Fruit fly (Drosophila melanogaster) whole organism, embryonic: Measurements from ENCODE around the gene CG1494.
A peak's percentile ranks its signal among the peaks of the same experiment; 100 is the strongest.

ENCODE experiments used
- Blimp-1 ChIP-seq: fragments of 200-800 bp; sonication (Bioruptor generic); optimal IDR thresholded peaks from 3 replicates; lab custom pipeline; 2018; ENCODE audit warnings: missing biosample characterization, missing genetic modification characterization, mild to moderate bottlenecking, moderate library complexity, missing genetic modification reagents
- CG14667 ChIP-seq: fragments of 200-800 bp; sonication (Bioruptor generic); IDR thresholded peaks from 2 replicates; pipeline ENCODE4 v1.3.6; 2022; ENCODE audit warnings: missing biosample characterization, missing genetic modification characterization
- CG14860 ChIP-seq: fragments of 200-800 bp; sonication (Bioruptor generic); IDR thresholded peaks from 3 replicates; pipeline ENCODE4 v1.3.6; 2022; ENCODE audit warnings: missing biosample characterization, missing genetic modification characterization; ENCODE audit not compliant: partially characterized antibody
- CG15514 ChIP-seq: fragments of 200-800 bp; sonication (Bioruptor generic); optimal IDR thresholded peaks from 3 replicates; lab custom pipeline; 2017; ENCODE audit warnings: missing biosample characterization, missing genetic modification characterization, mild to moderate bottlenecking, moderate library complexity, missing genetic modification reagents
- CG16813 ChIP-seq: fragments of 200-800 bp; sonication (Bioruptor generic); IDR thresholded peaks from 3 replicates; pipeline ENCODE4 v1.3.6; 2022; ENCODE audit warnings: missing biosample characterization, missing genetic modification characterization; ENCODE audit not compliant: partially characterized antibody
- CG18619 ChIP-seq: fragments of 200-800 bp; sonication (Bioruptor generic); optimal IDR thresholded peaks from 3 replicates; lab custom pipeline; 2017; ENCODE audit warnings: missing biosample characterization, mild to moderate bottlenecking, missing genetic modification characterization
- CG18764 ChIP-seq: fragments of 200-800 bp; sonication (Bioruptor generic); optimal IDR thresholded peaks from 3 replicates; lab custom pipeline; 2016; ENCODE audit warnings: missing biosample characterization, missing genetic modification characterization
- CG2202 ChIP-seq: fragments of 200-800 bp; sonication (Bioruptor generic); optimal IDR thresholded peaks from 2 replicates; lab custom pipeline; 2018; ENCODE audit warnings: missing biosample characterization, mild to moderate bottlenecking, missing genetic modification characterization
- CG2712 ChIP-seq: fragments of 200-800 bp; optimal IDR thresholded peaks from 3 replicates; lab custom pipeline; 2019; ENCODE audit warnings: missing biosample characterization, mild to moderate bottlenecking, missing genetic modification characterization, moderate library complexity
- CG42726 ChIP-seq: fragments of 200-800 bp; sonication (Bioruptor generic); IDR thresholded peaks from 2 replicates; pipeline ENCODE4 v1.3.6; 2022; ENCODE audit warnings: missing biosample characterization, missing genetic modification characterization; ENCODE audit not compliant: partially characterized antibody
- CG6654 ChIP-seq: fragments of 200-800 bp; sonication (Bioruptor generic); optimal IDR thresholded peaks from 2 replicates; lab custom pipeline; 2017; ENCODE audit warnings: missing biosample characterization, mild to moderate bottlenecking, missing genetic modification characterization
- CG6765 ChIP-seq: fragments of 200-800 bp; sonication (Bioruptor generic); optimal IDR thresholded peaks from 3 replicates; lab custom pipeline; 2017; ENCODE audit warnings: missing biosample characterization, mild to moderate bottlenecking, missing genetic modification characterization
- CG7928 ChIP-seq: fragments of 200-800 bp; sonication (Bioruptor generic); optimal IDR thresholded peaks from 2 replicates; lab custom pipeline; 2017; ENCODE audit warnings: missing biosample characterization, mild to moderate bottlenecking, missing genetic modification characterization
- CG8281 ChIP-seq: fragments of 200-800 bp; sonication (Bioruptor generic); optimal IDR thresholded peaks from 2 replicates; lab custom pipeline; 2018; ENCODE audit warnings: missing biosample characterization, mild to moderate bottlenecking, missing genetic modification characterization, moderate library complexity
- CG8924 ChIP-seq: fragments of 200-800 bp; optimal IDR thresholded peaks from 3 replicates; lab custom pipeline; 2019; ENCODE audit warnings: missing biosample characterization, mild to moderate bottlenecking, missing genetic modification characterization, moderate library complexity
- CG9215 ChIP-seq: fragments of 200-800 bp; sonication (Bioruptor generic); IDR thresholded peaks from 2 replicates; pipeline ENCODE4 v1.3.6; 2022; ENCODE audit warnings: missing biosample characterization, missing genetic modification characterization
- CG9609 ChIP-seq: fragments of 200-800 bp; sonication (Bioruptor generic); optimal IDR thresholded peaks from 3 replicates; lab custom pipeline; 2016; ENCODE audit warnings: missing biosample characterization, missing genetic modification characterization
- CHES-1-like ChIP-seq: fragments of 200-800 bp; sonication (Bioruptor generic); optimal IDR thresholded peaks from 2 replicates; lab custom pipeline; 2016; ENCODE audit warnings: missing biosample characterization, missing genetic modification characterization
- Camta ChIP-seq: fragments of 200-800 bp; sonication (Bioruptor generic); optimal IDR thresholded peaks from 2 replicates; lab custom pipeline; 2016; ENCODE audit warnings: missing biosample characterization, missing genetic modification characterization
- Dek ChIP-seq: fragments of 200-800 bp; sonication (Bioruptor generic); optimal IDR thresholded peaks from 3 replicates; lab custom pipeline; 2019; ENCODE audit warnings: missing biosample characterization, mild to moderate bottlenecking, missing genetic modification characterization, moderate library complexity
- Dp ChIP-seq: fragments of 200-800 bp; sonication (Bioruptor generic); optimal IDR thresholded peaks from 2 replicates; lab custom pipeline; 2018; ENCODE audit warnings: missing biosample characterization, mild to moderate bottlenecking, missing genetic modification characterization, moderate library complexity
- HLH3B ChIP-seq: fragments of 200-800 bp; sonication (Bioruptor generic); IDR thresholded peaks from 2 replicates; pipeline ENCODE4 v1.3.6; 2022; ENCODE audit warnings: missing biosample characterization, missing genetic modification characterization
- Lhr ChIP-seq: fragments of 200-800 bp; sonication (Bioruptor generic); optimal IDR thresholded peaks from 3 replicates; lab custom pipeline; 2017; ENCODE audit warnings: mild to moderate bottlenecking, missing biosample characterization, missing genetic modification reagents, missing genetic modification characterization
- Opbp ChIP-seq: fragments of 200-800 bp; sonication (Bioruptor generic); IDR thresholded peaks from 3 replicates; pipeline ENCODE4 v1.3.6; 2022; ENCODE audit warnings: missing biosample characterization, missing genetic modification characterization; ENCODE audit not compliant: partially characterized antibody
- Ravus ChIP-seq: fragments of 200-800 bp; sonication (Bioruptor generic); IDR thresholded peaks from 2 replicates; pipeline ENCODE4 v1.3.6; 2022; ENCODE audit warnings: missing biosample characterization, missing genetic modification characterization
- Rx ChIP-seq: fragments of 200-800 bp; sonication (Bioruptor generic); IDR thresholded peaks from 2 replicates; pipeline ENCODE4 v1.3.6; 2022; ENCODE audit warnings: missing biosample characterization, missing genetic modification characterization
- Xrp1 ChIP-seq: fragments of 200-800 bp; sonication (Bioruptor generic); IDR thresholded peaks from 2 replicates; pipeline ENCODE4 v1.3.6; 2022; ENCODE audit warnings: missing biosample characterization, missing genetic modification characterization
- ash1 ChIP-seq: fragments of 200-800 bp; sonication (Bioruptor generic); optimal IDR thresholded peaks from 2 replicates; lab custom pipeline; 2018; ENCODE audit warnings: missing biosample characterization, mild to moderate bottlenecking, missing genetic modification characterization
- dm ChIP-seq: fragments of 200-800 bp; sonication (Bioruptor generic); optimal IDR thresholded peaks from 3 replicates; lab custom pipeline; 2016; ENCODE audit warnings: missing biosample characterization, missing genetic modification characterization
- ems ChIP-seq: fragments of 200-800 bp; sonication (Bioruptor generic); optimal IDR thresholded peaks from 3 replicates; lab custom pipeline; 2016; ENCODE audit warnings: missing biosample characterization, missing genetic modification characterization
- fd96Cb ChIP-seq: fragments of 200-800 bp; sonication (Bioruptor generic); optimal IDR thresholded peaks from 2 replicates; lab custom pipeline; 2018; ENCODE audit warnings: missing biosample characterization, mild to moderate bottlenecking, missing genetic modification characterization, moderate library complexity
- gce ChIP-seq: fragments of 200-800 bp; sonication (Bioruptor generic); IDR thresholded peaks from 3 replicates; pipeline ENCODE4 v1.3.6; 2022; ENCODE audit warnings: missing biosample characterization, missing genetic modification characterization
- her ChIP-seq: fragments of 200-800 bp; sonication (Bioruptor generic); optimal IDR thresholded peaks from 2 replicates; lab custom pipeline; 2016; ENCODE audit warnings: missing biosample characterization, missing genetic modification characterization
- lbe ChIP-seq: fragments of 200-800 bp; sonication (Bioruptor generic); optimal IDR thresholded peaks from 2 replicates; lab custom pipeline; 2016; ENCODE audit warnings: missing biosample characterization, mild to moderate bottlenecking, missing genetic modification characterization
- lilli ChIP-seq: fragments of 200-800 bp; sonication (Bioruptor generic); optimal IDR thresholded peaks from 3 replicates; lab custom pipeline; 2016; ENCODE audit warnings: missing biosample characterization, missing genetic modification characterization
- mirr ChIP-seq: fragments of 200-800 bp; sonication (Bioruptor generic); optimal IDR thresholded peaks from 3 replicates; lab custom pipeline; 2018; ENCODE audit warnings: missing biosample characterization, mild to moderate bottlenecking, missing genetic modification characterization
- nerfin-1 ChIP-seq: fragments of 200-800 bp; sonication (Bioruptor generic); optimal IDR thresholded peaks from 3 replicates; lab custom pipeline; 2019; ENCODE audit warnings: missing biosample characterization, mild to moderate bottlenecking, missing genetic modification characterization, moderate library complexity
- prd ChIP-seq, 3 experiments: fragments of >200 bp in 2 of 3; fragments of 200-800 bp in 1 of 3; sonication (Bioruptor generic) in 1 of 3; optimal IDR thresholded peaks in 2 of 3; IDR thresholded peaks in 1 of 3; 2 replicates in 2 of 3; 3 replicates in 1 of 3; pipeline versions ENCODE4 v1.3.6 to Lab custom; 2017 to 2022; ENCODE audit warnings: missing biosample characterization in 1 of 3, missing genetic modification characterization in 1 of 3
- pros ChIP-seq: fragments of 200-800 bp; sonication (Bioruptor generic); optimal IDR thresholded peaks from 3 replicates; lab custom pipeline; 2019; ENCODE audit warnings: missing biosample characterization, mild to moderate bottlenecking, missing genetic modification characterization, moderate library complexity
- psq ChIP-seq: fragments of 200-800 bp; sonication (Bioruptor generic); optimal IDR thresholded peaks from 2 replicates; lab custom pipeline; 2017; ENCODE audit warnings: missing biosample characterization, missing genetic modification characterization
- scrt ChIP-seq: fragments of 200-800 bp; sonication (Bioruptor generic); optimal IDR thresholded peaks from 2 replicates; lab custom pipeline; 2018; ENCODE audit warnings: missing biosample characterization, mild to moderate bottlenecking, missing genetic modification characterization, moderate library complexity
- sima ChIP-seq: fragments of 200-800 bp; sonication (Bioruptor generic); optimal IDR thresholded peaks from 2 replicates; lab custom pipeline; 2016; ENCODE audit warnings: missing biosample characterization, missing genetic modification characterization
- tio ChIP-seq: fragments of 200-800 bp; sonication (Bioruptor generic); optimal IDR thresholded peaks from 2 replicates; lab custom pipeline; 2017; ENCODE audit warnings: missing biosample characterization, missing genetic modification characterization, inconsistent platforms
- ttk ChIP-seq: fragments of 200-800 bp; sonication (Bioruptor generic); IDR thresholded peaks from 2 replicates; pipeline ENCODE4 v2.1.2; 2022; ENCODE audit warnings: missing biosample characterization, missing genetic modification characterization
- unc-4 ChIP-seq: fragments of 200-800 bp; sonication (Bioruptor generic); IDR thresholded peaks from 2 replicates; pipeline ENCODE4 v1.3.6; 2022; ENCODE audit warnings: missing biosample characterization, missing genetic modification characterization; ENCODE audit not compliant: partially characterized antibody
- wdn ChIP-seq: fragments of 200-800 bp; sonication (Bioruptor generic); IDR thresholded peaks from 2 replicates; pipeline ENCODE4 v1.3.6; 2022; ENCODE audit warnings: missing biosample characterization, missing genetic modification characterization
- wek ChIP-seq: fragments of 200-800 bp; sonication (Bioruptor generic); optimal IDR thresholded peaks from 3 replicates; lab custom pipeline; 2018; ENCODE audit warnings: missing biosample characterization, mild to moderate bottlenecking, missing genetic modification characterization, moderate library complexity
- zf30C ChIP-seq: fragments of 200-800 bp; sonication (Bioruptor generic); optimal IDR thresholded peaks from 3 replicates; lab custom pipeline; 2018; ENCODE audit warnings: missing biosample characterization, mild to moderate bottlenecking, missing genetic modification characterization

The CG1494 gene

DNA sequence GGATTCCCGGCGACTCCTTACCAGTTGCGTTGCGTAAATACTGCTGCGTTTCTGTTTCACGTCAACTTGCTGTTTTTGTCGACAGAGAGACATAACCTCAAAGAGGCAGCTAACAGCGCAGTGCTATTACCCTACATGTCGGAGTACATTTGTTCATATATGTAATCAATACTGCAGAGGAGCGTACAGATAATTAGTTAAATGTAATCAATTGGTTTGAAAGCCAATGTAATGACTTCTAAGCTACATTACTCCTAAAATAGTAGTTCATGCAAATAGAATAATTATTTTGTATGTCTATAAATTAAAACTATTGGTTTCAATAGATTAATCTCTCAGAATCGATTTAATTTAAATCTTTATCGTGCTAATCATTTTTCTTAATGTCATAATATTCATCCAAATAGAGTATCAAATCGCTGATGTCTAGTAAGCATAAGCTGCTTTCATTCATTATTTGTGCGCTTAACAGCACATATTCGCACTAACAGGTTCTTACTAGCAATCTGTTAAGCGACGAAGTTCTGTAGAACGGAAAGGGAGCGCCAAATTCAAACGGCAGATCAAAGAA, 34.2 kb downstream of the CG1494 start, which contains the start of the genes SLIRP1 and anox (continued):
- TF ChIP-seq Opbp (GFP tag; lab: Robert Waterston, UW) = no peak
- TF ChIP-seq CG14667 (GFP tag; lab: Robert Waterston, UW) = peak; percentile 60
- TF ChIP-seq lilli = peak; percentile 90
- peak; percentile 72 for TF ChIP-seq CG9609 (GFP tag; lab: Kevin White, UChicago)
- peak; percentile 67 for TF ChIP-seq Lhr (GFP tag; lab: Kevin White, UChicago)
- TF ChIP-seq Xrp1 (GFP tag; lab: Robert Waterston, UW) = peak; percentile 87
- no peak for TF ChIP-seq ash1 (GFP tag; lab: Kevin White, UChicago)
- TF ChIP-seq ems = peak; percentile 54
- TF ChIP-seq CG16813 (GFP tag; lab: Robert Waterston, UW) = no peak
- TF ChIP-seq wek (GFP tag; lab: Kevin White, UChicago) = peak; percentile 27
- TF ChIP-seq dm (GFP tag; lab: Kevin White, UChicago) = peak; percentile 77
- peak; percentile 72 for TF ChIP-seq CG6765
- TF ChIP-seq CG8281 (tag; lab: Kevin White, UChicago) = peak; percentile 69
- TF ChIP-seq CG7928 = peak; percentile 55
- TF ChIP-seq tio (GFP tag; lab: Kevin White, UChicago) = no peak
- TF ChIP-seq CG9215 = peak; percentile 77
- peak; percentile 64 for TF ChIP-seq her (GFP tag; lab: Kevin White, UChicago)
- peak; percentile 58 for TF ChIP-seq mirr (GFP tag; lab: Kevin White, UChicago)
- peak; percentile 77 for TF ChIP-seq CG18764 (GFP tag; lab: Kevin White, UChicago)
- TF ChIP-seq CG42726 (GFP tag; lab: Robert Waterston, UW) = no peak
- TF ChIP-seq CHES-1-like = peak; percentile 82
- peak; percentile 92 for TF ChIP-seq CG8924 (tag; lab: Kevin White, UChicago)
- peak; percentile 79 for TF ChIP-seq scrt
- TF ChIP-seq zf30C = no peak
- TF ChIP-seq CG15514 (GFP tag; lab: Kevin White, UChicago) = peak; percentile 68
- peak; percentile 88 for TF ChIP-seq Dek (tag; lab: Kevin White, UChicago)
- TF ChIP-seq Camta (GFP tag; lab: Kevin White, UChicago) = peak; percentile 88
- TF ChIP-seq prd (optimal IDR thresholded peaks at IDR 0.05; lab: Kevin White, UChicago) = no peak
- peak; percentile 80 for TF ChIP-seq prd (GFP tag; IDR thresholded peaks at IDR 0.05; lab: Robert Waterston, UW)
- peak; percentile 27; the same call in 1 of the 2 replicates for TF ChIP-seq Ravus (GFP tag; lab: Robert Waterston, UW)
- TF ChIP-seq Dp = peak; percentile 64
- TF ChIP-seq pros (GFP tag; lab: Kevin White, UChicago) = peak; percentile 18
- peak; percentile 78 for TF ChIP-seq Blimp-1 (GFP tag; lab: Kevin White, UChicago)
- peak; percentile 56; the same call in 1 of the 2 replicates for TF ChIP-seq ttk (GFP tag; lab: Robert Waterston, UW)
- TF ChIP-seq HLH3B (GFP tag; lab: Robert Waterston, UW) = peak; percentile 73
- no peak for TF ChIP-seq CG14860 (GFP tag; lab: Robert Waterston, UW)
- TF ChIP-seq wdn (GFP tag; lab: Robert Waterston, UW) = peak; percentile 38; the same call in 1 of the 2 replicates
- TF ChIP-seq CG6654 = peak; percentile 65
- TF ChIP-seq lbe (GFP tag; lab: Kevin White, UChicago) = peak; percentile 36
- no peak for TF ChIP-seq sima (GFP tag; lab: Kevin White, UChicago)
- TF ChIP-seq CG2202 (tag; lab: Kevin White, UChicago) = peak; percentile 64
- peak; percentile 91 for TF ChIP-seq CG18619 (GFP tag; lab: Kevin White, UChicago)
- peak; percentile 66 for TF ChIP-seq psq
- peak; percentile 82 for TF ChIP-seq nerfin-1 (tag; lab: Kevin White, UChicago)
- no peak; the same call in 2 of the 3 replicates for TF ChIP-seq gce (GFP tag; lab: Robert Waterston, UW)
- TF ChIP-seq Rx = peak; percentile 38; the same call in 1 of the 2 replicates
- no peak for TF ChIP-seq unc-4 (GFP tag; lab: Robert Waterston, UW)
- peak; percentile 92 for TF ChIP-seq CG2712
- peak; percentile 89 for TF ChIP-seq fd96Cb (tag; lab: Kevin White, UChicago)
